Worm (Caenorhabditis elegans) whole organism, L1 larva: ENCODE data around the gene hlh-29.
"Not testable (repeated sequence)": the region's sequence is repeated elsewhere in the genome, so short reads cannot be mapped to it uniquely, and the experiment has no call there.

Experiments
- C16A3.4 ChIP-seq: fragments of 150-350 bp; optimal IDR thresholded peaks from 2 replicates; lab custom pipeline; 2014; ENCODE audit warnings: missing biosample characterization, missing genetic modification characterization
- C34B4.2 ChIP-seq: sonication (generic microtip); optimal IDR thresholded peaks from 2 replicates; lab custom pipeline; 2017; ENCODE audit warnings: mild to moderate bottlenecking, missing genetic modification characterization, missing compliant biosample characterization
- Y116A8C.19 ChIP-seq: sonication (generic microtip); optimal IDR thresholded peaks from 2 replicates; lab custom pipeline; 2016; ENCODE audit warnings: missing compliant biosample characterization, missing genetic modification characterization, borderline replicate concordance
- alr-1 ChIP-seq: fragments of 200-800 bp; sonication (Bioruptor generic); optimal IDR thresholded peaks from 2 replicates; lab custom pipeline; 2018; ENCODE audit warnings: borderline replicate concordance, mild to moderate bottlenecking, missing genetic modification characterization, missing compliant biosample characterization
- aly-2 ChIP-seq: fragments of 150-350 bp; optimal IDR thresholded peaks from 2 replicates; lab custom pipeline; 2014; ENCODE audit warnings: missing biosample characterization, missing genetic modification characterization
- blmp-1 ChIP-seq: fragments of 150-350 bp; optimal IDR thresholded peaks from 2 replicates; lab custom pipeline; 2014; ENCODE audit warnings: missing biosample characterization, missing genetic modification characterization
- ceh-8 ChIP-seq: fragments of 200-800 bp; sonication (Bioruptor generic); optimal IDR thresholded peaks from 2 replicates; lab custom pipeline; 2018; ENCODE audit warnings: mild to moderate bottlenecking, missing genetic modification characterization, moderate library complexity, missing compliant biosample characterization
- ceh-82 ChIP-seq, 3 experiments: fragments of 150-350 bp in 1 of 3; sonication (generic microtip) in 2 of 3; optimal IDR thresholded peaks; 2 replicates each; lab custom pipeline; 2014 to 2017; ENCODE audit warnings: missing biosample characterization in 3 of 3, missing genetic modification characterization in 3 of 3
- ceh-88 ChIP-seq: fragments of 200-800 bp; sonication (Bioruptor generic); IDR thresholded peaks from 2 replicates; pipeline ENCODE4 v1.3.6; 2022; ENCODE audit warnings: missing genetic modification characterization, missing compliant biosample characterization
- ces-1 ChIP-seq: fragments of 150-350 bp; optimal IDR thresholded peaks from 2 replicates; lab custom pipeline; 2014; ENCODE audit warnings: missing biosample characterization, missing genetic modification reagents, missing genetic modification characterization
- dpl-1 ChIP-seq, 3 experiments: fragments of 150-350 bp in 2 of 3; sonication (generic microtip) in 1 of 3; optimal IDR thresholded peaks; 2 replicates each; lab custom pipeline; 2014 to 2017; ENCODE audit warnings: missing biosample characterization in 3 of 3, missing genetic modification characterization in 3 of 3, missing genetic modification reagents in 3 of 3
- dsc-1 ChIP-seq: sonication (generic microtip); optimal IDR thresholded peaks from 2 replicates; lab custom pipeline; 2016; ENCODE audit warnings: mild to moderate bottlenecking, missing genetic modification characterization, missing compliant biosample characterization
- elt-2 ChIP-seq: sonication (generic microtip); optimal IDR thresholded peaks from 2 replicates; lab custom pipeline; 2016; ENCODE audit warnings: missing genetic modification characterization, mild to moderate bottlenecking, inconsistent platforms, missing compliant biosample characterization, missing genetic modification reagents
- elt-3 ChIP-seq, 6 experiments: fragments of 150-350 bp in 1 of 6; sonication (generic microtip); optimal IDR thresholded peaks; 2 replicates each; lab custom pipeline; 2017 to 2018; ENCODE audit warnings: missing biosample characterization in 6 of 6, missing genetic modification characterization in 6 of 6, inconsistent platforms in 1 of 6
- ets-5 ChIP-seq: fragments of 200-800 bp; sonication (Bioruptor generic); IDR thresholded peaks from 2 replicates; pipeline ENCODE4 v1.3.6; 2022; ENCODE audit warnings: missing genetic modification characterization, missing compliant biosample characterization
- fkh-4 ChIP-seq: sonication (generic microtip); optimal IDR thresholded peaks from 2 replicates; lab custom pipeline; 2016; ENCODE audit warnings: missing compliant biosample characterization, missing genetic modification characterization, borderline replicate concordance
- fos-1 ChIP-seq: fragments of 150-350 bp; optimal IDR thresholded peaks from 2 replicates; lab custom pipeline; 2014; ENCODE audit warnings: missing biosample characterization, missing genetic modification characterization
- hlh-17 ChIP-seq: fragments of 200-800 bp; sonication (Bioruptor generic); optimal IDR thresholded peaks from 2 replicates; lab custom pipeline; 2018; ENCODE audit warnings: missing genetic modification characterization, mild to moderate bottlenecking, missing compliant biosample characterization, moderate library complexity, borderline replicate concordance
- hlh-4 ChIP-seq: sonication (generic microtip); optimal IDR thresholded peaks from 2 replicates; lab custom pipeline; 2016; ENCODE audit warnings: mild to moderate bottlenecking, missing genetic modification characterization, missing compliant biosample characterization
- hpl-2 ChIP-seq: fragments of 150-350 bp; optimal IDR thresholded peaks from 2 replicates; lab custom pipeline; 2014; ENCODE audit warnings: missing biosample characterization, missing genetic modification reagents, missing genetic modification characterization
- lin-14 ChIP-seq: fragments of 200-800 bp; sonication (Bioruptor generic); optimal IDR thresholded peaks from 2 replicates; lab custom pipeline; 2018; ENCODE audit warnings: mild to moderate bottlenecking, missing genetic modification characterization, moderate library complexity, missing compliant biosample characterization
- lin-15B ChIP-seq: fragments of 150-350 bp; sonication (generic microtip); optimal IDR thresholded peaks from 3 replicates; lab custom pipeline; 2014; ENCODE audit warnings: missing biosample characterization, missing genetic modification characterization
- lin-39 ChIP-seq: fragments of 150-350 bp; optimal IDR thresholded peaks from 2 replicates; lab custom pipeline; 2014; ENCODE audit warnings: missing biosample characterization, missing genetic modification reagents, missing genetic modification characterization
- lir-3 ChIP-seq: sonication (generic microtip); optimal IDR thresholded peaks from 2 replicates; lab custom pipeline; 2016; ENCODE audit warnings: mild to moderate bottlenecking, missing genetic modification characterization, moderate library complexity, missing compliant biosample characterization; ENCODE audit not compliant: poor library complexity
- mef-2 ChIP-seq: fragments of 150-350 bp; optimal IDR thresholded peaks from 2 replicates; lab custom pipeline; 2014; ENCODE audit warnings: missing biosample characterization, missing genetic modification characterization
- nhr-11 ChIP-seq: fragments of 150-350 bp; optimal IDR thresholded peaks from 2 replicates; lab custom pipeline; 2014; ENCODE audit warnings: missing biosample characterization, missing genetic modification characterization
- nhr-12 ChIP-seq: sonication (generic microtip); optimal IDR thresholded peaks from 2 replicates; lab custom pipeline; 2017; ENCODE audit warnings: missing biosample characterization, missing genetic modification characterization
- nhr-28 ChIP-seq: fragments of 150-350 bp; optimal IDR thresholded peaks from 2 replicates; lab custom pipeline; 2014; ENCODE audit warnings: missing biosample characterization, missing genetic modification characterization
- nhr-47 ChIP-seq: sonication (generic microtip); optimal IDR thresholded peaks from 2 replicates; lab custom pipeline; 2016; ENCODE audit warnings: mild to moderate bottlenecking, missing genetic modification characterization, moderate library complexity, missing compliant biosample characterization
- nhr-77 ChIP-seq: fragments of 150-350 bp; optimal IDR thresholded peaks from 2 replicates; lab custom pipeline; 2014; ENCODE audit warnings: missing biosample characterization, missing genetic modification characterization
- nhr-85 ChIP-seq: sonication (generic microtip); peaks from one replicate; lab custom pipeline; 2016; ENCODE audit warnings: missing genetic modification characterization, inconsistent platforms, missing compliant biosample characterization
- pax-3 ChIP-seq: fragments of 200-800 bp; sonication (Bioruptor generic); optimal IDR thresholded peaks from 2 replicates; lab custom pipeline; 2018; ENCODE audit warnings: mild to moderate bottlenecking, missing genetic modification characterization, moderate library complexity, missing compliant biosample characterization
- rnt-1 ChIP-seq: sonication (generic microtip); optimal IDR thresholded peaks from 2 replicates; lab custom pipeline; 2016; ENCODE audit warnings: mild to moderate bottlenecking, missing genetic modification characterization, moderate library complexity, missing compliant biosample characterization
- skn-1 ChIP-seq: fragments of 150-350 bp; optimal IDR thresholded peaks from 2 replicates; lab custom pipeline; 2014; ENCODE audit warnings: missing biosample characterization, missing genetic modification characterization
- snu-23 ChIP-seq: sonication (generic microtip); optimal IDR thresholded peaks from 2 replicates; lab custom pipeline; 2016; ENCODE audit warnings: missing genetic modification characterization, missing compliant biosample characterization
- sox-4 ChIP-seq: sonication (generic microtip); optimal IDR thresholded peaks from 2 replicates; lab custom pipeline; 2016; ENCODE audit warnings: missing genetic modification characterization, missing compliant biosample characterization
- tbx-2 ChIP-seq: sonication (generic microtip); optimal IDR thresholded peaks from 2 replicates; lab custom pipeline; 2016; ENCODE audit warnings: missing genetic modification characterization, missing compliant biosample characterization
- unc-130 ChIP-seq: fragments of 150-350 bp; optimal IDR thresholded peaks from 2 replicates; lab custom pipeline; 2017; ENCODE audit warnings: missing biosample characterization, missing genetic modification characterization, inconsistent platforms
- unc-30 ChIP-seq: sonication (generic microtip); optimal IDR thresholded peaks from 2 replicates; lab custom pipeline; 2017; ENCODE audit warnings: missing biosample characterization, missing genetic modification characterization
- unc-98 ChIP-seq: fragments of 200-800 bp; sonication (Bioruptor generic); IDR thresholded peaks from 2 replicates; pipeline ENCODE4 v1.3.6; 2022; ENCODE audit warnings: missing genetic modification characterization, missing compliant biosample characterization
- ztf-11 ChIP-seq, 2 experiments: sonication (generic microtip); optimal IDR thresholded peaks; 2 replicates each; lab custom pipeline; 2016 to 2017; ENCODE audit warnings: missing genetic modification characterization in 2 of 2, missing biosample characterization in 1 of 2, missing compliant biosample characterization in 1 of 2

The hlh-29 gene

ce11 chrX:17548539-17548938, at the start of gene hlh-29:
Gene hlh-29 (minus strand): TSS chrX:17548639.
- not testable (repeated sequence) for TF ChIP-seq C34B4.2; blmp-1 (tag; lab: Kevin White, UChicago); lin-15B (tag; lab: Kevin White, UChicago)

ce11 chrX:17579779-17580178, 31.3 kb upstream of the hlh-29 start, which contains the start of gene frpr-7:
Gene frpr-7 (minus strand): TSS chrX:17579879.
- no peak for TF ChIP-seq unc-130 (tag; lab: Kevin White, UChicago)
- no peak for TF ChIP-seq nhr-11 (tag; lab: Kevin White, UChicago)
- no peak for TF ChIP-seq ztf-11 (tag; optimal IDR thresholded peaks at IDR 0.05; lab: Kevin White, UChicago)
- TF ChIP-seq Y116A8C.19 (tag; lab: Kevin White, UChicago) = no peak
- no peak for TF ChIP-seq skn-1 (tag; lab: Kevin White, UChicago)
- TF ChIP-seq lin-39 (tag; lab: Kevin White, UChicago) = no peak
- no peak for TF ChIP-seq unc-98 (GFP tag; lab: Robert Waterston, UW)
- no peak for TF ChIP-seq ceh-8 (GFP tag; lab: Kevin White, UChicago)
- TF ChIP-seq, all 84 proteins: peak for 0

ce11 chrX:17579011-17579410, 30.6 kb upstream of the hlh-29 start, which contains the start of gene F39B3.3:
Gene F39B3.3 (minus strand): TSS chrX:17579111.
- not testable (repeated sequence) for TF ChIP-seq ceh-82 (tag; optimal IDR thresholded peaks at IDR 0.05; lab: Kevin White, UChicago); fos-1 (tag; lab: Kevin White, UChicago); nhr-47 (tag; lab: Kevin White, UChicago)

- TF ChIP-seq nhr-12 (tag; lab: Kevin White, UChicago) (no peak), pax-3 (tag; lab: Kevin White, UChicago) (no peak), ceh-88 (GFP tag; lab: Robert Waterston, UW) (no peak), ets-5 (GFP tag; lab: Robert Waterston, UW) (no peak), ces-1 (no peak), ztf-11 (tag; optimal IDR thresholded peaks at IDR 0.05; lab: Kevin White, UChicago) (no peak)
- TF ChIP-seq, all 84 proteins: peak for 0
These were observed 18.9 kb upstream of the hlh-29 start, which contains the start of gene F39B3.7 for ce11 chrX:17567378-17567777. Gene F39B3.7 (minus strand): TSS chrX:17567478.

- TF ChIP-seq nhr-28 (tag; lab: Kevin White, UChicago) (no peak), mef-2 (tag; lab: Kevin White, UChicago) (no peak)
These were observed 15.0 kb upstream of the hlh-29 start, which contains the start of gene F31A3.5 for ce11 chrX:17563411-17563810. Gene F31A3.5 (minus strand): TSS chrX:17563610.

- TF ChIP-seq dsc-1 (no peak), nhr-85 (tag; lab: Kevin White, UChicago) (peak; percentile 16), ces-1 (no peak), hlh-17 (GFP tag; lab: Kevin White, UChicago) (no peak), tbx-2 (tag; lab: Kevin White, UChicago) (no peak), nhr-77 (no peak), snu-23 (GFP tag; lab: Kevin White, UChicago) (no peak), unc-130 (tag; lab: Kevin White, UChicago) (no peak), sox-4 (tag; lab: Kevin White, UChicago) (no peak), elt-2 (tag; lab: Kevin White, UChicago) (no peak), skn-1 (tag; lab: Kevin White, UChicago) (no peak), hpl-2 (GFP tag; lab: Kevin White, UChicago) (no peak), unc-30 (no peak), dpl-1 (GFP tag; optimal IDR thresholded peaks at IDR 0.05; lab: Kevin White, UChicago) (no peak), elt-3 (tag; optimal IDR thresholded peaks at IDR 0.05; lab: Kevin White, UChicago) (no peak), lir-3 (tag; lab: Kevin White, UChicago) (no peak), fos-1 (tag; lab: Kevin White, UChicago) (no peak), ztf-11 (tag; optimal IDR thresholded peaks at IDR 0.05; lab: Kevin White, UChicago) (no peak), nhr-47 (tag; lab: Kevin White, UChicago) (no peak), ceh-82 (tag; optimal IDR thresholded peaks at IDR 0.05; lab: Kevin White, UChicago) (peak in 1 of 3 experiments; percentile 12), lin-14 (GFP tag; lab: Kevin White, UChicago) (peak; percentile 74), C16A3.4 (no peak), alr-1 (tag; lab: Kevin White, UChicago) (no peak), fkh-4 (no peak), rnt-1 (tag; lab: Kevin White, UChicago) (no peak), hlh-4 (tag; lab: Kevin White, UChicago) (no peak), aly-2 (tag; lab: Kevin White, UChicago) (no peak)
These were observed 13.8 kb upstream of the hlh-29 start for ce11 chrX:17562195-17562594.
